Worm (Caenorhabditis elegans) whole organism, L1 larva: ENCODE data around the gene Y51H7BR.8.

Experiments used
- C34B4.2 ChIP-seq: sonication (generic microtip); optimal IDR thresholded peaks from 2 replicates; lab custom pipeline; 2017; ENCODE audit warnings: mild to moderate bottlenecking, missing genetic modification characterization, missing compliant biosample characterization
- egl-27 ChIP-seq, 2 experiments: fragments of 150-350 bp in 1 of 2; sonication (generic microtip); optimal IDR thresholded peaks; 3 replicates each; lab custom pipeline; 2017 to 2018; ENCODE audit warnings: missing biosample characterization in 2 of 2, missing genetic modification characterization in 2 of 2, missing genetic modification reagents in 2 of 2
- fos-1 ChIP-seq: fragments of 150-350 bp; optimal IDR thresholded peaks from 2 replicates; lab custom pipeline; 2014; ENCODE audit warnings: missing biosample characterization, missing genetic modification characterization
- mep-1 ChIP-seq: fragments of 150-350 bp; optimal IDR thresholded peaks from 2 replicates; lab custom pipeline; 2014; ENCODE audit warnings: missing biosample characterization, missing genetic modification characterization
- nhr-12 ChIP-seq: sonication (generic microtip); optimal IDR thresholded peaks from 2 replicates; lab custom pipeline; 2017; ENCODE audit warnings: missing biosample characterization, missing genetic modification characterization
- nhr-20 ChIP-seq: sonication (generic microtip); optimal IDR thresholded peaks from 2 replicates; lab custom pipeline; 2016; ENCODE audit warnings: mild to moderate bottlenecking, missing genetic modification characterization, missing compliant biosample characterization
- nhr-76 ChIP-seq: sonication (generic microtip); optimal IDR thresholded peaks from 2 replicates; lab custom pipeline; 2017; ENCODE audit warnings: missing biosample characterization, missing genetic modification characterization
- nhr-77 ChIP-seq: fragments of 150-350 bp; optimal IDR thresholded peaks from 2 replicates; lab custom pipeline; 2014; ENCODE audit warnings: missing biosample characterization, missing genetic modification characterization
- nhr-84 ChIP-seq: sonication (generic microtip); optimal IDR thresholded peaks from 2 replicates; lab custom pipeline; 2017; ENCODE audit warnings: missing biosample characterization, missing genetic modification characterization
- snpc-4 ChIP-seq: fragments of 150-350 bp; optimal IDR thresholded peaks from 2 replicates; lab custom pipeline; 2014; ENCODE audit warnings: missing biosample characterization, missing genetic modification characterization
- unc-98 ChIP-seq: fragments of 200-800 bp; sonication (Bioruptor generic); IDR thresholded peaks from 2 replicates; pipeline ENCODE4 v1.3.6; 2022; ENCODE audit warnings: missing genetic modification characterization, missing compliant biosample characterization

DNA sequence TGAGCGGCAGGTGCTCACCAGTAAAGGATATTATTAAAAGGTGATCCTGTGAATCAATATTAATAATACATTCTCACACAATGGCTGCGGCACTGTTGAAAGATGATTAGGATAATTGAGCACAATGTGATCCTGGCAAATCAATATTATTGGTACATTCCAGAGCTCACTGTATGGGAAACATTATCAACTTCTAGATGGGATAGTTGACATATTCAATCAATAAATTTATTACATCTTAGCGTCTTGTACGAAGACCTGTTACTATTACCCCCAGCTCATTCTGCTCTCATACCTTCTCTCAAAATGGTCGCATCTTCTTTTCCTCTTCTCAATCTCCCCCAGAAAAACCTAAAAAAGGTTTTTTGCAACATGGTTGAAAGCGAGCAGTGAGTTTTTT, 49.2 kb downstream of the Y51H7BR.8 start, which contains the start of gene fbxb-49:
- TF ChIP-seq mep-1 (tag; lab: Kevin White, UChicago) (no peak), snpc-4 (tag; lab: Kevin White, UChicago) (no peak), nhr-84 (tag; lab: Kevin White, UChicago) (no peak), C34B4.2 (tag; lab: Kevin White, UChicago) (no peak), nhr-20 (tag; lab: Kevin White, UChicago) (no peak), nhr-76 (tag; lab: Kevin White, UChicago) (no peak), egl-27 (tag; optimal IDR thresholded peaks at IDR 0.05; lab: Kevin White, UChicago) (no peak), nhr-77 (tag; lab: Kevin White, UChicago) (no peak), nhr-12 (tag; lab: Kevin White, UChicago) (no peak), fos-1 (no peak), unc-98 (GFP tag; lab: Robert Waterston, UW) (no peak)
